In the genomic region with DNA sequence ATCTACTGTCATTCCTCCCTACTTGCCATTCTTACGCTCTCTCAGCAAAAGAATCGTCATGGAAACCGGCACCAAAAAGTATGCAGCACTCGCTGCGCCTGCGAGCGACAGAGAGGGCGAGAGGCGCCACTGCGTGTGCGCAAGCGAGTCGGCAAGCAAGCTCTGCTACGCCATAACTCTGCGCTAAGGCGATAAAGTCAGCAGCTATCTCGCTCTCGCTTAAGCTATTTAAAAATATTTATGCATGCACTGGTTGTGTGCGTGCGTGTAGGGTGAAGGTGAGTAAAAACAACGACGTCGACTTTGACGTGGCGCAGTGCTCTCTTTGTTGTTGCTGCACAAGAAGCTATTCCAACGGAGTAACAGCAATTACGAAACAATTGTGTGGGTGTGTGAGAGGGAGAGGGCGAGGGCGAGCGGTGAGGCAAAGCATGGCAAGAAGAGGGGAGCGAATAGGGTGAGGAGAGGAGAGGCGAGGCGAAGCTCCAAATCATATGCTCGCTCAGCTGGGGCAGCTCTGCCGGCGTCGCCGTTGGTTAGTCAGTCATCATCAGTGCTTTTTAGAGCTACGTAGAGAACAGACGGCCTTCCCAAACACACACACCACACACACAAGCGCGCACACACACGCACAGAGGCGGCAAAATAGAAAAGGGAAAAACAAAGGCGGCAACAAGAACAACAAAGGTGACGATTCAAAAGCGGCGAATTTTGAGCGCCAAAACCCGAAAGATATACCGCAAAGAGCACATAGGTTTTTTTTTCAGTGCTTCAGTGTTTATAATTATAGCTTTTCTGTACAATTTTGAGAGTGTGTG, we compare ENCODE assay signal across 1 fruit fly cellular context.
A peak's percentile ranks its signal among the peaks of the same experiment; 100 is the strongest.
TF ChIP-seq lines count a peak whose summit lies in the region.

Gene CrebB (plus strand): TSS at position 325 of the 818 bp plus-strand sequence.

TF ChIP-seq in whole organism, embryonic, 481 proteins besides CTCF, POLR2A, EP300 and RAD21 (continued from another document and continues in another):
- peak; percentile 21 for TF ChIP-seq CG15269 (tag; optimal IDR thresholded peaks at IDR 0.05; lab: Kevin White, UChicago)
- TF ChIP-seq sens-2 (GFP tag; IDR thresholded peaks at IDR 0.05; lab: Robert Waterston, UW) = no peak
- TF ChIP-seq Rx (GFP tag; IDR thresholded peaks at IDR 0.05; lab: Robert Waterston, UW) = no peak
- no peak for TF ChIP-seq prd (optimal IDR thresholded peaks at IDR 0.05; lab: Kevin White, UChicago)
- peak; percentile 21; the same call in 1 of the 3 replicates for TF ChIP-seq prd (GFP tag; IDR thresholded peaks at IDR 0.05; lab: Robert Waterston, UW)
- no peak for TF ChIP-seq danr (GFP tag; IDR thresholded peaks at IDR 0.05; lab: Robert Waterston, UW)
- peak; percentile 70 for TF ChIP-seq dysf (GFP tag; IDR thresholded peaks at IDR 0.05; lab: Robert Waterston, UW)
- TF ChIP-seq al (GFP tag; IDR thresholded peaks at IDR 0.05; lab: Robert Waterston, UW) = peak; percentile 13; the same call in 1 of the 2 replicates
- TF ChIP-seq CG17328 (GFP tag; IDR thresholded peaks at IDR 0.05; lab: Robert Waterston, UW) = 0 out of 2 replicates have a peak, but pooled peaks have one; percentile 17
- TF ChIP-seq E2f1 (GFP tag; IDR thresholded peaks at IDR 0.05; lab: Robert Waterston, UW) = peak; percentile 57
- peak; percentile 39; the same call in 1 of the 2 replicates for TF ChIP-seq sna (GFP tag; IDR thresholded peaks at IDR 0.05; lab: Robert Waterston, UW; ENCODE audit: partially characterized antibody)
- TF ChIP-seq kni (GFP tag; optimal IDR thresholded peaks at IDR 0.05; lab: Kevin White, UChicago) = peak; percentile 91
- TF ChIP-seq MBD-R2 (GFP tag; IDR thresholded peaks at IDR 0.05; lab: Robert Waterston, UW) = peak; percentile 10; the same call in 1 of the 2 replicates
- TF ChIP-seq klu (GFP tag; IDR thresholded peaks at IDR 0.05; lab: Robert Waterston, UW) = peak; percentile 92
- TF ChIP-seq Xbp1 (GFP tag; optimal IDR thresholded peaks at IDR 0.05; lab: Kevin White, UChicago) = peak; percentile 12
- peak; percentile 7 to 35 for TF ChIP-seq dpn (GFP tag; optimal IDR thresholded peaks at IDR 0.05; lab: Kevin White, UChicago)
- no peak for TF ChIP-seq emc (GFP tag; optimal IDR thresholded peaks at IDR 0.05; lab: Kevin White, UChicago)
- TF ChIP-seq oc (tag; optimal IDR thresholded peaks at IDR 0.05; lab: Kevin White, UChicago) = peak; percentile 82
- peak; percentile 53 for TF ChIP-seq slbo (GFP tag; IDR thresholded peaks at IDR 0.05; lab: Robert Waterston, UW)
- peak; percentile 97 for TF ChIP-seq CG8478 (optimal IDR thresholded peaks at IDR 0.05; lab: Kevin White, UChicago)
- 0 out of 2 replicates have a peak, but pooled peaks have one; percentile 4 for TF ChIP-seq onecut (GFP tag; IDR thresholded peaks at IDR 0.05; lab: Robert Waterston, UW)
- TF ChIP-seq ara (GFP tag; IDR thresholded peaks at IDR 0.05; lab: Robert Waterston, UW) = peak; percentile 55
- TF ChIP-seq Mrtf (GFP tag; IDR thresholded peaks at IDR 0.05; lab: Robert Waterston, UW) = 0 out of 3 replicates have a peak, but pooled peaks have one; percentile 33
- no peak for TF ChIP-seq Camta (GFP tag; optimal IDR thresholded peaks at IDR 0.05; lab: Kevin White, UChicago)
- peak; percentile 61; the same call in 1 of the 3 replicates for TF ChIP-seq ci (GFP tag; IDR thresholded peaks at IDR 0.05; lab: Robert Waterston, UW)
- no peak for TF ChIP-seq sqz (GFP tag; optimal IDR thresholded peaks at IDR 0.05; lab: Kevin White, UChicago)
- TF ChIP-seq z (GFP tag; IDR thresholded peaks at IDR 0.05; lab: Robert Waterston, UW) = peak; percentile 19; the same call in 1 of the 3 replicates
- peak; percentile 20; the same call in 1 of the 2 replicates for TF ChIP-seq ssp (GFP tag; IDR thresholded peaks at IDR 0.05; lab: Robert Waterston, UW)
- TF ChIP-seq tap (tag; optimal IDR thresholded peaks at IDR 0.05; lab: Kevin White, UChicago) = no peak
- TF ChIP-seq Hand (GFP tag; optimal IDR thresholded peaks at IDR 0.05; lab: Kevin White, UChicago) = peak; percentile 43
- TF ChIP-seq Hey (tag; optimal IDR thresholded peaks at IDR 0.05; lab: Kevin White, UChicago) = no peak
- peak; percentile 70 for TF ChIP-seq zf30C (GFP tag; optimal IDR thresholded peaks at IDR 0.05; lab: Kevin White, UChicago)
- no peak for TF ChIP-seq tup (GFP tag; optimal IDR thresholded peaks at IDR 0.05; lab: Kevin White, UChicago)
- TF ChIP-seq CG6254 (GFP tag; optimal IDR thresholded peaks at IDR 0.05; lab: Kevin White, UChicago) = no peak
- TF ChIP-seq crol (GFP tag; IDR thresholded peaks at IDR 0.05; lab: Robert Waterston, UW) = peak; percentile 100
- TF ChIP-seq CG4730 (GFP tag; IDR thresholded peaks at IDR 0.05; lab: Robert Waterston, UW) = no peak
- peak; percentile 47 for TF ChIP-seq Ptx1 (GFP tag; IDR thresholded peaks at IDR 0.05; lab: Robert Waterston, UW)
- peak; percentile 45 for TF ChIP-seq Fer1 (GFP tag; optimal IDR thresholded peaks at IDR 0.05; lab: Kevin White, UChicago)
- 0 out of 2 replicates have a peak, but pooled peaks have one; percentile 33 for TF ChIP-seq gsb (GFP tag; IDR thresholded peaks at IDR 0.05; lab: Robert Waterston, UW)
- TF ChIP-seq ewg (GFP tag; optimal IDR thresholded peaks at IDR 0.05; lab: Kevin White, UChicago) = peak; percentile 32
- no peak for TF ChIP-seq pan (optimal IDR thresholded peaks at IDR 0.05; lab: Kevin White, UChicago)
- peak in 1 of 2 experiments; percentile 72 for TF ChIP-seq pan (GFP tag; optimal IDR thresholded peaks at IDR 0.05 in 1 of 2, IDR thresholded peaks at IDR 0.05 in 1 of 2)
- TF ChIP-seq HHEX (GFP tag; optimal IDR thresholded peaks at IDR 0.05; lab: Kevin White, UChicago) = peak; percentile 12
- TF ChIP-seq CG3847 (GFP tag; IDR thresholded peaks at IDR 0.05; lab: Robert Waterston, UW) = 0 out of 2 replicates have a peak, but pooled peaks have one; percentile 21
- peak; percentile 97 for TF ChIP-seq CG10543 (GFP tag; optimal IDR thresholded peaks at IDR 0.05; lab: Kevin White, UChicago)
- TF ChIP-seq row (GFP tag; IDR thresholded peaks at IDR 0.05; lab: Robert Waterston, UW) = peak; percentile 53
- TF ChIP-seq caup (GFP tag; optimal IDR thresholded peaks at IDR 0.05; lab: Kevin White, UChicago; ENCODE audit: severe bottlenecking) = peak; percentile 17
- TF ChIP-seq kay (GFP tag; optimal IDR thresholded peaks at IDR 0.05; lab: Kevin White, UChicago) = peak; percentile 84
- peak; percentile 74 for TF ChIP-seq lmd (GFP tag; IDR thresholded peaks at IDR 0.05; lab: Robert Waterston, UW)
- peak; percentile 92 for TF ChIP-seq sd (tag; optimal IDR thresholded peaks at IDR 0.05; lab: Kevin White, UChicago)
- peak; percentile 37 for TF ChIP-seq CG12155 (GFP tag; optimal IDR thresholded peaks at IDR 0.05; lab: Kevin White, UChicago)
- TF ChIP-seq B-H2 (GFP tag; optimal IDR thresholded peaks at IDR 0.05; lab: Kevin White, UChicago) = peak; percentile 42
- TF ChIP-seq Kr (GFP tag; optimal IDR thresholded peaks at IDR 0.05; lab: Kevin White, UChicago) = no peak
- TF ChIP-seq exex (tag; optimal IDR thresholded peaks at IDR 0.05; lab: Kevin White, UChicago) = peak; percentile 75
- peak; percentile 16 for TF ChIP-seq shn (GFP tag; optimal IDR thresholded peaks at IDR 0.05; lab: Kevin White, UChicago)
- TF ChIP-seq sob (GFP tag; IDR thresholded peaks at IDR 0.05; lab: Robert Waterston, UW) = peak; percentile 45
- TF ChIP-seq CG9932 (GFP tag; IDR thresholded peaks at IDR 0.05; lab: Robert Waterston, UW) = peak; percentile 65
- TF ChIP-seq Antp (GFP tag; optimal IDR thresholded peaks at IDR 0.05; lab: Kevin White, UChicago) = peak; percentile 36
- peak; percentile 79 for TF ChIP-seq pros (GFP tag; optimal IDR thresholded peaks at IDR 0.05; lab: Kevin White, UChicago)
- no peak for TF ChIP-seq HLHmδ (GFP tag; optimal IDR thresholded peaks at IDR 0.05; lab: Kevin White, UChicago)
- TF ChIP-seq ftz-f1 (GFP tag; optimal IDR thresholded peaks at IDR 0.05; lab: Kevin White, UChicago) = peak; percentile 95
- peak; percentile 66 for TF ChIP-seq phol (tag; optimal IDR thresholded peaks at IDR 0.05; lab: Kevin White, UChicago)
- TF ChIP-seq CG12744 (GFP tag; optimal IDR thresholded peaks at IDR 0.05; lab: Kevin White, UChicago) = peak; percentile 27
- TF ChIP-seq Sin3A (optimal IDR thresholded peaks at IDR 0.05; lab: Kevin White, UChicago) = no peak
- no peak for TF ChIP-seq fd64A (GFP tag; optimal IDR thresholded peaks at IDR 0.05; lab: Kevin White, UChicago)
- peak; percentile 26 for TF ChIP-seq Oli (tag; optimal IDR thresholded peaks at IDR 0.05; lab: Kevin White, UChicago)
- TF ChIP-seq CG4282 (GFP tag; optimal IDR thresholded peaks at IDR 0.05; lab: Kevin White, UChicago) = peak; percentile 7
- no peak for TF ChIP-seq CG14965 (GFP tag; optimal IDR thresholded peaks at IDR 0.05; lab: Kevin White, UChicago; ENCODE audit: borderline replicate concordance)
- TF ChIP-seq grn (GFP tag; optimal IDR thresholded peaks at IDR 0.05; lab: Kevin White, UChicago) = peak; percentile 74
- TF ChIP-seq CG14014 (GFP tag; IDR thresholded peaks at IDR 0.05; lab: Robert Waterston, UW) = peak; percentile 43; the same call in 1 of the 2 replicates
- peak; percentile 17; the same call in 1 of the 4 replicates for TF ChIP-seq Gug (GFP tag; IDR thresholded peaks at IDR 0.05; lab: Robert Waterston, UW)
- peak; percentile 98 for TF ChIP-seq abd-A (tag; optimal IDR thresholded peaks at IDR 0.05; lab: Kevin White, UChicago)
- peak; percentile 84 for TF ChIP-seq CG34376 (GFP tag; optimal IDR thresholded peaks at IDR 0.05; lab: Kevin White, UChicago)
- TF ChIP-seq CG12219 (GFP tag; optimal IDR thresholded peaks at IDR 0.05; lab: Kevin White, UChicago) = peak; percentile 35
- peak; percentile 42; the same call in 1 of the 2 replicates for TF ChIP-seq Ada2b (GFP tag; IDR thresholded peaks at IDR 0.05; lab: Robert Waterston, UW)
- TF ChIP-seq CrebB (tag; optimal IDR thresholded peaks at IDR 0.05; lab: Kevin White, UChicago) = peak; percentile 34
- TF ChIP-seq dm (GFP tag; optimal IDR thresholded peaks at IDR 0.05; lab: Kevin White, UChicago) = peak; percentile 10
- peak; percentile 52 for TF ChIP-seq ERR (GFP tag; optimal IDR thresholded peaks at IDR 0.05; lab: Kevin White, UChicago)
- peak; percentile 4 for TF ChIP-seq fu2 (GFP tag; optimal IDR thresholded peaks at IDR 0.05; lab: Kevin White, UChicago)
- TF ChIP-seq CG7987 (GFP tag; optimal IDR thresholded peaks at IDR 0.05; lab: Kevin White, UChicago) = peak; percentile 95
- TF ChIP-seq CG2875 (GFP tag; optimal IDR thresholded peaks at IDR 0.05; lab: Kevin White, UChicago) = peak; percentile 12
- TF ChIP-seq CG1832 (GFP tag; optimal IDR thresholded peaks at IDR 0.05; lab: Kevin White, UChicago) = peak; percentile 96
- TF ChIP-seq NFAT (GFP tag; IDR thresholded peaks at IDR 0.05; lab: Robert Waterston, UW) = peak; percentile 59
- peak; percentile 7 for TF ChIP-seq ind (GFP tag; optimal IDR thresholded peaks at IDR 0.05; lab: Kevin White, UChicago)
- no peak for TF ChIP-seq H15 (GFP tag; IDR thresholded peaks at IDR 0.05; lab: Robert Waterston, UW)
- no peak for TF ChIP-seq CG8388 (GFP tag; optimal IDR thresholded peaks at IDR 0.05; lab: Kevin White, UChicago)
- TF ChIP-seq Rfx (GFP tag; IDR thresholded peaks at IDR 0.05; lab: Robert Waterston, UW) = peak; percentile 82
- TF ChIP-seq CG2116 (GFP tag; optimal IDR thresholded peaks at IDR 0.05; lab: Kevin White, UChicago) = no peak
- TF ChIP-seq Vsx1 (GFP tag; optimal IDR thresholded peaks at IDR 0.05; lab: Kevin White, UChicago) = peak; percentile 54
- TF ChIP-seq CG2199 (GFP tag; IDR thresholded peaks at IDR 0.05; lab: Robert Waterston, UW) = peak; percentile 71; the same call in 1 of the 3 replicates
- no peak for TF ChIP-seq CG12391 (tag; optimal IDR thresholded peaks at IDR 0.05; lab: Kevin White, UChicago)
- no peak for TF ChIP-seq Neu2 (GFP tag; optimal IDR thresholded peaks at IDR 0.05; lab: Kevin White, UChicago; ENCODE audit: borderline replicate concordance)
- TF ChIP-seq CG17912 (GFP tag; optimal IDR thresholded peaks at IDR 0.05; lab: Kevin White, UChicago) = peak; percentile 46
- TF ChIP-seq CG14710 (tag; optimal IDR thresholded peaks at IDR 0.05; lab: Kevin White, UChicago) = peak; percentile 24
- TF ChIP-seq CG34224 (GFP tag; IDR thresholded peaks at IDR 0.05; lab: Robert Waterston, UW; ENCODE audit: partially characterized antibody) = peak; percentile 49; the same call in 2 of the 3 replicates
- TF ChIP-seq sug (tag; optimal IDR thresholded peaks at IDR 0.05; lab: Kevin White, UChicago) = peak; percentile 85
- TF ChIP-seq Meics (GFP tag; optimal IDR thresholded peaks at IDR 0.05; lab: Kevin White, UChicago) = peak; percentile 18
- TF ChIP-seq Fer3 (tag; optimal IDR thresholded peaks at IDR 0.05; lab: Kevin White, UChicago) = peak; percentile 31
- TF ChIP-seq CG3995 (GFP tag; optimal IDR thresholded peaks at IDR 0.05; lab: Kevin White, UChicago) = no peak
- TF ChIP-seq Stat92E (GFP tag; optimal IDR thresholded peaks at IDR 0.05; lab: Kevin White, UChicago) = no peak
- peak; percentile 49 for TF ChIP-seq cwo (GFP tag; optimal IDR thresholded peaks at IDR 0.05; lab: Kevin White, UChicago)
- peak; percentile 21 for TF ChIP-seq CG9817 (tag; optimal IDR thresholded peaks at IDR 0.05; lab: Kevin White, UChicago)
- TF ChIP-seq CG12769 (tag; optimal IDR thresholded peaks at IDR 0.05; lab: Kevin White, UChicago) = peak; percentile 90
- TF ChIP-seq Pdp1 (GFP tag; optimal IDR thresholded peaks at IDR 0.05; lab: Kevin White, UChicago) = peak in 1 of 2 experiments; percentile 98
- TF ChIP-seq HmgZ (tag; optimal IDR thresholded peaks at IDR 0.05; lab: Kevin White, UChicago) = peak; percentile 77
- no peak for TF ChIP-seq NC2α (GFP tag; optimal IDR thresholded peaks at IDR 0.05; lab: Kevin White, UChicago)
- peak; percentile 2 for TF ChIP-seq scrt (GFP tag; optimal IDR thresholded peaks at IDR 0.05; lab: Kevin White, UChicago)
- no peak for TF ChIP-seq CG2129 (GFP tag; IDR thresholded peaks at IDR 0.05; lab: Robert Waterston, UW; ENCODE audit: partially characterized antibody)
- TF ChIP-seq rib (GFP tag; IDR thresholded peaks at IDR 0.05; lab: Robert Waterston, UW) = peak; percentile 34; the same call in 1 of the 2 replicates
- no peak for TF ChIP-seq Scr (GFP tag; IDR thresholded peaks at IDR 0.05; lab: Robert Waterston, UW; ENCODE audit: partially characterized antibody)
- TF ChIP-seq wdn (GFP tag; IDR thresholded peaks at IDR 0.05; lab: Robert Waterston, UW) = 0 out of 2 replicates have a peak, but pooled peaks have one; percentile 5
- peak; percentile 34; the same call in 1 of the 2 replicates for TF ChIP-seq CG10366 (GFP tag; IDR thresholded peaks at IDR 0.05; lab: Robert Waterston, UW)
- peak; percentile 22 for TF ChIP-seq CG12659 (GFP tag; optimal IDR thresholded peaks at IDR 0.05; lab: Kevin White, UChicago)
- TF ChIP-seq BtbVII (GFP tag; optimal IDR thresholded peaks at IDR 0.05; lab: Kevin White, UChicago) = peak; percentile 81
- peak; percentile 65 for TF ChIP-seq gro (GFP tag; optimal IDR thresholded peaks at IDR 0.05; lab: Kevin White, UChicago)
- TF ChIP-seq CG2678 (tag; optimal IDR thresholded peaks at IDR 0.05; lab: Kevin White, UChicago) = peak; percentile 14
- TF ChIP-seq CG17359 (tag; optimal IDR thresholded peaks at IDR 0.05; lab: Kevin White, UChicago) = peak; percentile 25
